Worm (Caenorhabditis elegans): ENCODE data around the gene T14B4.1.

The T14B4.1 gene

ce11 chrII:6701497-6701896, 35.2 kb upstream of the T14B4.1 start, which contains the start of gene C18H9.6:
Gene C18H9.6, minus strand, starts transcription at chrII:6701625.
- peak; percentile 77 for TF ChIP-seq lin-1 (GFP tag; IDR thresholded peaks at IDR 0.05)
- TF ChIP-seq hmg-1.1 (GFP tag; IDR thresholded peaks at IDR 0.05) = no peak
- TF ChIP-seq pqm-1 (tag; optimal IDR thresholded peaks at IDR 0.05) = peak; percentile 73
- peak; percentile 80 for TF ChIP-seq dve-1 (tag; optimal IDR thresholded peaks at IDR 0.05; ENCODE audit: insufficient read depth)
- TF ChIP-seq nhr-48 (tag; optimal IDR thresholded peaks at IDR 0.05) = peak; percentile 57
- peak; percentile 58 for TF ChIP-seq hlh-11 (tag; optimal IDR thresholded peaks at IDR 0.05)
- no peak for TF ChIP-seq aha-1 (tag)
- peak; percentile 91 for TF ChIP-seq dmd-6 (GFP tag; IDR thresholded peaks at IDR 0.05)
- TF ChIP-seq nhr-28 (tag; optimal IDR thresholded peaks at IDR 0.05) = peak; percentile 83
- peak; percentile 1 for TF ChIP-seq T20F7.1 (GFP tag; optimal IDR thresholded peaks at IDR 0.05)
- TF ChIP-seq nhr-102 (tag; optimal IDR thresholded peaks at IDR 0.05) = no peak
- TF ChIP-seq ZK337.2 (GFP tag; IDR thresholded peaks at IDR 0.05) = no peak
- no peak for TF ChIP-seq ZK546.5 (tag; optimal IDR thresholded peaks at IDR 0.05)
- TF ChIP-seq php-3 (GFP tag; IDR thresholded peaks at IDR 0.05) = peak; percentile 79
- TF ChIP-seq nhr-77 (tag; optimal IDR thresholded peaks at IDR 0.05) = no peak

- TF ChIP-seq daf-16 (GFP tag; optimal IDR thresholded peaks at IDR 0.05) = peak in 1 of 2 experiments; percentile 87
- no peak for TF ChIP-seq daf-16 (tag; optimal IDR thresholded peaks at IDR 0.05)
- peak; percentile 43 for TF ChIP-seq nhr-11 (tag; optimal IDR thresholded peaks at IDR 0.05)
- 0 out of 2 replicates have a peak, but pooled peaks have one; percentile 28 for TF ChIP-seq ceh-20 (GFP tag; IDR thresholded peaks at IDR 0.05)
- no peak for TF ChIP-seq zip-2 (tag; optimal IDR thresholded peaks at IDR 0.05)
- TF ChIP-seq madf-5 (GFP tag; IDR thresholded peaks at IDR 0.05) = no peak
- peak in 1 of 2 experiments; percentile 29 for TF ChIP-seq lsy-2 (tag; optimal IDR thresholded peaks at IDR 0.05)
- no peak for TF ChIP-seq ceh-44 (GFP tag; IDR thresholded peaks at IDR 0.05)
- TF ChIP-seq unc-62 (GFP tag; optimal IDR thresholded peaks at IDR 0.05 in 1 of 2) = peak in 1 of 2 experiments; percentile 97
- TF ChIP-seq unc-62 (tag; optimal IDR thresholded peaks at IDR 0.05) = no peak
- no peak for TF ChIP-seq spr-3 (GFP tag; optimal IDR thresholded peaks at IDR 0.05)
- no peak for TF ChIP-seq nhr-10 (tag; optimal IDR thresholded peaks at IDR 0.05)
- TF ChIP-seq hlh-30 (tag; optimal IDR thresholded peaks at IDR 0.05; ENCODE audit: insufficient read depth) = peak; percentile 20
- peak; percentile 9 for TF ChIP-seq hlh-11 (tag; optimal IDR thresholded peaks at IDR 0.05)
- TF ChIP-seq madf-9 (GFP tag; conservative IDR thresholded peaks at IDR 0.05) = no peak
These were observed 31.0 kb upstream of the T14B4.1 start, which contains the start of gene rpy-1 for ce11 chrII:6705593-6706228. Gene rpy-1, minus strand, starts transcription at chrII:6705643.

- TF ChIP-seq dmd-6 (GFP tag; IDR thresholded peaks at IDR 0.05) (no peak), nhr-111 (GFP tag; optimal IDR thresholded peaks at IDR 0.05) (no peak), T20F7.1 (GFP tag; optimal IDR thresholded peaks at IDR 0.05) (no peak), aha-1 (tag) (no peak), ctbp-1 (GFP tag; IDR thresholded peaks at IDR 0.05) (0 out of 2 replicates have a peak, but pooled peaks have one; percentile 16), zfp-2 (tag; optimal IDR thresholded peaks at IDR 0.05) (no peak), fkh-10 (GFP tag; optimal IDR thresholded peaks at IDR 0.05) (peak; percentile 39), zip-11 (GFP tag; IDR thresholded peaks at IDR 0.05) (no peak), unc-62 (GFP tag; optimal IDR thresholded peaks at IDR 0.05 in 1 of 2) (peak in 1 of 2 experiments; percentile 67), unc-62 (tag; optimal IDR thresholded peaks at IDR 0.05) (no peak), daf-19 (GFP tag; conservative IDR thresholded peaks at IDR 0.05) (no peak), D1046.2 (GFP tag; IDR thresholded peaks at IDR 0.05) (no peak), R02D3.7 (tag; optimal IDR thresholded peaks at IDR 0.05) (no peak), zfp-3 (GFP tag; conservative IDR thresholded peaks at IDR 0.05) (no peak), ama-1 (optimal IDR thresholded peaks at IDR 0.05) (no peak), hmg-1.1 (GFP tag; IDR thresholded peaks at IDR 0.05) (no peak), duxl-1 (tag; optimal IDR thresholded peaks at IDR 0.05; ENCODE audit: poor library complexity) (no peak), mep-1 (tag; optimal IDR thresholded peaks at IDR 0.05) (no peak), nhr-11 (tag; optimal IDR thresholded peaks at IDR 0.05) (no peak), nhr-28 (tag; optimal IDR thresholded peaks at IDR 0.05) (no peak), hlh-30 (tag; optimal IDR thresholded peaks at IDR 0.05; ENCODE audit: insufficient read depth) (no peak), zag-1 (tag; optimal IDR thresholded peaks at IDR 0.05) (no peak), dmd-9 (GFP tag; IDR thresholded peaks at IDR 0.05) (no peak), lin-13 (GFP tag; optimal IDR thresholded peaks at IDR 0.05) (no peak)
These were observed 30.1 kb upstream of the T14B4.1 start for ce11 chrII:6706552-6707091.

All from whole organism, L4 larva.